Worm (Caenorhabditis elegans) whole organism, L2 larva: ENCODE data around the gene dos-2.

ENCODE experiments used
- ama-1 ChIP-seq: fragments of 150-350 bp; optimal IDR thresholded peaks from 2 replicates; lab custom pipeline; 2018; ENCODE audit warnings: inconsistent platforms
- ceh-82 ChIP-seq: fragments of 150-350 bp; optimal IDR thresholded peaks from 2 replicates; lab custom pipeline; 2014; ENCODE audit warnings: missing biosample characterization, missing genetic modification characterization
- egl-27 ChIP-seq: sonication (generic microtip); optimal IDR thresholded peaks from 3 replicates; lab custom pipeline; 2017; ENCODE audit warnings: missing biosample characterization, missing genetic modification reagents, missing genetic modification characterization
- nhr-23 ChIP-seq: fragments of 150-350 bp; optimal IDR thresholded peaks from 2 replicates; lab custom pipeline; 2014; ENCODE audit warnings: missing biosample characterization, missing genetic modification reagents, missing genetic modification characterization
- snpc-4 ChIP-seq: fragments of 150-350 bp; optimal IDR thresholded peaks from 2 replicates; lab custom pipeline; 2014; ENCODE audit warnings: missing biosample characterization, missing genetic modification characterization
- unc-62 ChIP-seq: fragments of 150-350 bp; optimal IDR thresholded peaks from 2 replicates; lab custom pipeline; 2014; ENCODE audit warnings: missing biosample characterization, missing genetic modification reagents, missing genetic modification characterization

- TF ChIP-seq ama-1 (lab: Kevin White, UChicago) (no peak), unc-62 (GFP tag; lab: Kevin White, UChicago) (no peak), egl-27 (tag; lab: Kevin White, UChicago) (no peak), ceh-82 (tag; lab: Kevin White, UChicago) (no peak), snpc-4 (tag; lab: Kevin White, UChicago) (no peak), nhr-23 (tag; lab: Kevin White, UChicago) (no peak)
Measured at ce11 chrII:3992029-3992428, 16.0 kb downstream of the dos-2 start.
